Worm (Caenorhabditis elegans): ENCODE results near the gene hst-1.

ce11 chrIV:8739294-8739693, 48.0 kb upstream of the hst-1 start, which contains the start of gene F21D5.5:
- TF ChIP-seq ceh-14 (tag; optimal IDR thresholded peaks at IDR 0.05) = no peak
- no peak for TF ChIP-seq nfya-1 (tag; optimal IDR thresholded peaks at IDR 0.05)
- no peak for TF ChIP-seq pros-1 (tag; optimal IDR thresholded peaks at IDR 0.05)
- TF ChIP-seq ceh-24 (tag; optimal IDR thresholded peaks at IDR 0.05) = no peak
- no peak for TF ChIP-seq ets-4 (tag; optimal IDR thresholded peaks at IDR 0.05)
- no peak for TF ChIP-seq K02D7.2 (tag; optimal IDR thresholded peaks at IDR 0.05)
- TF ChIP-seq dmd-4 (tag; optimal IDR thresholded peaks at IDR 0.05; ENCODE audit: borderline replicate concordance) = no peak
- TF ChIP-seq tbx-2 (tag; optimal IDR thresholded peaks at IDR 0.05) = no peak
- TF ChIP-seq ama-1 (optimal IDR thresholded peaks at IDR 0.05) = no peak
- no peak for TF ChIP-seq eyg-1 (tag; optimal IDR thresholded peaks at IDR 0.05)
- no peak for TF ChIP-seq rnt-1 (tag; optimal IDR thresholded peaks at IDR 0.05)
- TF ChIP-seq lin-11 (tag; optimal IDR thresholded peaks at IDR 0.05) = no peak
- no peak for TF ChIP-seq nhr-11 (tag; optimal IDR thresholded peaks at IDR 0.05)
- no peak for TF ChIP-seq pha-4 (tag; optimal IDR thresholded peaks at IDR 0.05)

Measured in whole organism, late embryonic.